Worm (Caenorhabditis elegans) whole organism, L3 larva: ENCODE measurements around the gene Y113G7A.13.

ENCODE experiments used
- R02D3.7 ChIP-seq: fragments of 150-350 bp; optimal IDR thresholded peaks from 2 replicates; lab custom pipeline; 2014; ENCODE audit warnings: missing biosample characterization, missing genetic modification characterization
- ZK546.5 ChIP-seq: sonication (generic microtip); optimal IDR thresholded peaks from 2 replicates; lab custom pipeline; 2017; ENCODE audit warnings: missing biosample characterization, missing genetic modification characterization
- aly-2 ChIP-seq: fragments of 150-350 bp; optimal IDR thresholded peaks from 2 replicates; lab custom pipeline; 2014; ENCODE audit warnings: missing biosample characterization, missing genetic modification characterization
- ama-1 ChIP-seq: fragments of 150-350 bp; optimal IDR thresholded peaks from 2 replicates; lab custom pipeline; 2018
- ceh-16 ChIP-seq: sonication (generic microtip); optimal IDR thresholded peaks from 2 replicates; lab custom pipeline; 2017; ENCODE audit warnings: missing biosample characterization, missing genetic modification characterization
- ceh-28 ChIP-seq: fragments of 150-350 bp; optimal IDR thresholded peaks from 2 replicates; lab custom pipeline; 2014; ENCODE audit warnings: missing biosample characterization, missing genetic modification reagents, missing genetic modification characterization
- ceh-9 ChIP-seq: sonication (generic microtip); optimal IDR thresholded peaks from 2 replicates; lab custom pipeline; 2018; ENCODE audit warnings: missing biosample characterization, missing genetic modification characterization
- daf-12 ChIP-seq: fragments of 150-350 bp; optimal IDR thresholded peaks from 2 replicates; lab custom pipeline; 2014; ENCODE audit warnings: missing biosample characterization, missing genetic modification reagents, missing genetic modification characterization
- egl-27 ChIP-seq: sonication (generic microtip); optimal IDR thresholded peaks from 4 replicates; lab custom pipeline; 2017; ENCODE audit warnings: missing biosample characterization, missing genetic modification reagents, missing genetic modification characterization
- egl-5 ChIP-seq: fragments of 150-350 bp; optimal IDR thresholded peaks from 2 replicates; lab custom pipeline; 2017; ENCODE audit warnings: missing biosample characterization, missing genetic modification reagents, missing genetic modification characterization, inconsistent platforms
- elt-1 ChIP-seq: fragments of 150-350 bp; optimal IDR thresholded peaks from 2 replicates; lab custom pipeline; 2014; ENCODE audit warnings: missing biosample characterization, missing genetic modification characterization
- elt-2 ChIP-seq: sonication (generic microtip); optimal IDR thresholded peaks from 2 replicates; lab custom pipeline; 2016; ENCODE audit warnings: missing genetic modification reagents, mild to moderate bottlenecking, missing genetic modification characterization, missing compliant biosample characterization
- elt-3 ChIP-seq, 3 experiments: fragments of 150-350 bp in 1 of 3; sonication (generic microtip) in 2 of 3; optimal IDR thresholded peaks; 2 replicates in 2 of 3; 4 replicates in 1 of 3; lab custom pipeline; 2014 to 2017; ENCODE audit warnings: missing biosample characterization in 3 of 3, missing genetic modification characterization in 3 of 3
- eor-1 ChIP-seq, 2 experiments: fragments of 150-350 bp; optimal IDR thresholded peaks; 2 replicates each; lab custom pipeline; 2014 to 2018; ENCODE audit warnings: missing biosample characterization in 2 of 2, missing genetic modification characterization in 2 of 2
- fkh-2 ChIP-seq: fragments of 150-350 bp; optimal IDR thresholded peaks from 2 replicates; lab custom pipeline; 2014; ENCODE audit warnings: missing biosample characterization, missing genetic modification reagents, missing genetic modification characterization
- fos-1 ChIP-seq: fragments of 150-350 bp; optimal IDR thresholded peaks from 2 replicates; lab custom pipeline; 2014; ENCODE audit warnings: missing biosample characterization, missing genetic modification characterization
- hmg-11 ChIP-seq: sonication (generic microtip); optimal IDR thresholded peaks from 2 replicates; lab custom pipeline; 2016; ENCODE audit warnings: missing genetic modification characterization, missing compliant biosample characterization
- jun-1 ChIP-seq: fragments of 150-350 bp; optimal IDR thresholded peaks from 2 replicates; lab custom pipeline; 2014; ENCODE audit warnings: missing biosample characterization, missing genetic modification reagents, missing genetic modification characterization
- lin-15B ChIP-seq: fragments of 150-350 bp; optimal IDR thresholded peaks from 2 replicates; lab custom pipeline; 2014; ENCODE audit warnings: missing biosample characterization, missing genetic modification characterization
- lin-39 ChIP-seq: fragments of 150-350 bp; optimal IDR thresholded peaks from 2 replicates; lab custom pipeline; 2018; ENCODE audit warnings: missing biosample characterization, missing genetic modification reagents, missing genetic modification characterization
- lsy-12 ChIP-seq: sonication (generic microtip); optimal IDR thresholded peaks from 2 replicates; lab custom pipeline; 2016; ENCODE audit warnings: mild to moderate bottlenecking, missing genetic modification characterization, missing compliant biosample characterization
- mdl-1 ChIP-seq: fragments of 150-350 bp; optimal IDR thresholded peaks from 2 replicates; lab custom pipeline; 2014; ENCODE audit warnings: missing biosample characterization, missing genetic modification characterization
- mml-1 ChIP-seq: fragments of 150-350 bp; sonication (generic microtip); optimal IDR thresholded peaks from 3 replicates; lab custom pipeline; 2014; ENCODE audit warnings: missing biosample characterization, missing genetic modification characterization
- nfya-1 ChIP-seq: sonication (generic microtip); optimal IDR thresholded peaks from 2 replicates; lab custom pipeline; 2017; ENCODE audit warnings: missing genetic modification characterization, mild to moderate bottlenecking, missing compliant biosample characterization, antibody characterized with exemption, moderate library complexity; ENCODE audit not compliant: insufficient read depth
- nhr-11 ChIP-seq: fragments of 150-350 bp; optimal IDR thresholded peaks from 2 replicates; lab custom pipeline; 2014; ENCODE audit warnings: missing biosample characterization, missing genetic modification characterization
- nhr-12 ChIP-seq: fragments of 150-350 bp; optimal IDR thresholded peaks from 2 replicates; lab custom pipeline; 2014; ENCODE audit warnings: missing biosample characterization, missing genetic modification characterization
- nhr-23 ChIP-seq: fragments of 150-350 bp; optimal IDR thresholded peaks from 2 replicates; lab custom pipeline; 2014; ENCODE audit warnings: missing biosample characterization, missing genetic modification reagents, missing genetic modification characterization
- nhr-237 ChIP-seq: fragments of 150-350 bp; optimal IDR thresholded peaks from 2 replicates; lab custom pipeline; 2014; ENCODE audit warnings: missing biosample characterization, missing genetic modification characterization
- nhr-25 ChIP-seq: sonication (generic microtip); optimal IDR thresholded peaks from 2 replicates; lab custom pipeline; 2017; ENCODE audit warnings: missing biosample characterization, missing genetic modification characterization
- nhr-43 ChIP-seq: sonication (generic microtip); optimal IDR thresholded peaks from 2 replicates; lab custom pipeline; 2016; ENCODE audit warnings: mild to moderate bottlenecking, missing genetic modification characterization, missing compliant biosample characterization; ENCODE audit not compliant: poor library complexity, severe bottlenecking
- nhr-67 ChIP-seq: fragments of 150-350 bp; optimal IDR thresholded peaks from 2 replicates; lab custom pipeline; 2014; ENCODE audit warnings: missing biosample characterization, missing genetic modification characterization
- nhr-77 ChIP-seq: fragments of 150-350 bp; optimal IDR thresholded peaks from 2 replicates; lab custom pipeline; 2014; ENCODE audit warnings: missing biosample characterization, missing genetic modification characterization
- pha-4 ChIP-seq: fragments of 150-350 bp; optimal IDR thresholded peaks from 2 replicates; lab custom pipeline; 2014; ENCODE audit warnings: missing biosample characterization, missing genetic modification reagents, missing genetic modification characterization
- sea-2 ChIP-seq: fragments of 150-350 bp; sonication (generic microtip); optimal IDR thresholded peaks from 4 replicates; lab custom pipeline; 2014; ENCODE audit warnings: missing biosample characterization, missing genetic modification reagents, missing genetic modification characterization
- snpc-4 ChIP-seq: fragments of 150-350 bp; optimal IDR thresholded peaks from 2 replicates; lab custom pipeline; 2014; ENCODE audit warnings: missing biosample characterization, missing genetic modification characterization
- tbx-2 ChIP-seq: sonication (generic microtip); optimal IDR thresholded peaks from 2 replicates; lab custom pipeline; 2016; ENCODE audit warnings: mild to moderate bottlenecking, missing genetic modification characterization, missing compliant biosample characterization
- unc-39 ChIP-seq: sonication (generic microtip); optimal IDR thresholded peaks from 4 replicates; lab custom pipeline; 2017; ENCODE audit warnings: missing biosample characterization, missing genetic modification characterization
- zag-1 ChIP-seq: fragments of 150-350 bp; optimal IDR thresholded peaks from 2 replicates; lab custom pipeline; 2014; ENCODE audit warnings: missing biosample characterization, missing genetic modification characterization
- ztf-11 ChIP-seq: fragments of 150-350 bp; optimal IDR thresholded peaks from 2 replicates; lab custom pipeline; 2014; ENCODE audit warnings: missing biosample characterization, missing genetic modification characterization
- ztf-4 ChIP-seq: fragments of 150-350 bp; optimal IDR thresholded peaks from 2 replicates; lab custom pipeline; 2014; ENCODE audit warnings: missing biosample characterization, missing genetic modification characterization

The Y113G7A.13 gene

ce11 chrV:20161781-20162289, 13.8 kb downstream of the Y113G7A.13 start:
- no peak for TF ChIP-seq R02D3.7 (tag; lab: Kevin White, UChicago)
- no peak for TF ChIP-seq ceh-28 (tag; lab: Kevin White, UChicago)
- TF ChIP-seq fos-1 (tag; lab: Kevin White, UChicago) = no peak
- TF ChIP-seq hmg-11 (tag; lab: Kevin White, UChicago) = no peak
- TF ChIP-seq eor-1 (tag; optimal IDR thresholded peaks at IDR 0.05; lab: Kevin White, UChicago) = no peak
- TF ChIP-seq unc-39 = no peak
- TF ChIP-seq egl-5 (tag; lab: Kevin White, UChicago) = no peak
- no peak for TF ChIP-seq pha-4 (tag; lab: Kevin White, UChicago)
- no peak for TF ChIP-seq mml-1 (tag; lab: Kevin White, UChicago)
- TF ChIP-seq lin-15B (tag; lab: Kevin White, UChicago) = no peak
- TF ChIP-seq ceh-16 (tag; lab: Kevin White, UChicago) = no peak
- TF ChIP-seq daf-12 = no peak
- TF ChIP-seq elt-1 (tag; lab: Kevin White, UChicago) = no peak
- TF ChIP-seq mdl-1 = no peak
- no peak for TF ChIP-seq nhr-11 (tag; lab: Kevin White, UChicago)
- no peak for TF ChIP-seq ceh-9 (tag; lab: Kevin White, UChicago)

DNA sequence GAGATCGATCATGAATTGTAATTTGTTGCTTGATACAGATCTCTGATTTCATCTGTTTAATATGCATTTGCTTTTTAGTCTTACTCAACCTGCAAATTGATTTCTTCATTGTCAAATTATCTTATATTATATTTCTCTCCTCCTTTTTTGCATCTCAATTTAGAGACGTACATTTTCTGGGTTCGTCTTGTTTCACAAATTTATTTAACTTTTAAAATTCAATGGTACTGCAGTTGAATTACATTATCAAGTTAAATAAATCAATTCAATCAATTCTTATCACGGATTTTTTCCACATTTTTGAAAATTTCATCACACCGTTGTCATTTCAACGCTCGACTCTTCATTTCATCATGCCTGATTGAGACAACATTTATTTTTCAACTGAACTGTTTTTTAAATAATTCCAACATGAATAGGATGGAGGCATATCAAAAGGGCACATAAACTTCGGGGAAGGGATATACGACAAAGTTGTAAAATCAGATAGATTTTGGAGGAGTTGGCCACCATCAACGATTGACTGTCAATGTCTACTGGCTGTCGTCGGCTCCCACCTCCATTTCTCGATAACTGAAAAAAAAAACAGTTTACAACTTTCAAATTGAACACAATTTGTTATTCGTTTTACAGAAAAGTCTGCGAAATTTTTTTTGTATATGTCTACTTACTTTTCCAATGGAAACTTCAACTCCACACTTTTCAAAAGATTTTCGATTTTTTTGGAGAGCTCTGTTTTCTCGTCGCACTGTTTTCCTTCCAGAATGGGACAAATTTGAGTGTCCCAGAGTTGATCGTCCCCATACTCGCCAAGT, 14.5 kb downstream of the Y113G7A.13 start:
- TF ChIP-seq elt-2 = peak; percentile 65
- TF ChIP-seq egl-27 (tag; lab: Kevin White, UChicago) = no peak
- peak; percentile 77 for TF ChIP-seq ama-1 (lab: Kevin White, UChicago)
- peak; percentile 12 for TF ChIP-seq ceh-28 (tag; lab: Kevin White, UChicago)
- TF ChIP-seq lin-15B (tag; lab: Kevin White, UChicago) = no peak
- no peak for TF ChIP-seq nhr-25 (tag; lab: Kevin White, UChicago)
- no peak for TF ChIP-seq nfya-1 (tag; lab: Kevin White, UChicago)
- peak; percentile 43 for TF ChIP-seq pha-4 (tag; lab: Kevin White, UChicago)

DNA sequence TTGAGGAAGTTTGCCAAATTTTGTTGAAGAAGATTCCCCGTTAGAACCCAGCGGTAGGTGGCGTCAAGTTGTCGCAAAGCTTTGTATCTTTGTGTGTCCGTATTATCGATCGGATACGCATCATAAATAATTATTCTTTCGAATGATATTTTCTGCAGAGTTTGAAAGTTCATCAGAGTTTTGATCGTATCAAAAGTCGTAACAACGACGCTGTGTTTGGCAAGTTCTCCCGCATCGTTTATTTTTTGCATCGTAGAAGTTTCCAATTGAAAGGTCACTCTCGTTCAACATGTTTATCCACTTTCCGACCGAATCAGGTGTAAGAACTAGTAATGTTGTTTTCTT, 15.1 kb downstream of the Y113G7A.13 start:
- TF ChIP-seq ama-1 (lab: Kevin White, UChicago) (peak; percentile 77), sea-2 (GFP tag; lab: Kevin White, UChicago) (no peak), tbx-2 (tag; lab: Kevin White, UChicago) (no peak), R02D3.7 (tag; lab: Kevin White, UChicago) (no peak), nhr-43 (no peak), mdl-1 (no peak)

DNA sequence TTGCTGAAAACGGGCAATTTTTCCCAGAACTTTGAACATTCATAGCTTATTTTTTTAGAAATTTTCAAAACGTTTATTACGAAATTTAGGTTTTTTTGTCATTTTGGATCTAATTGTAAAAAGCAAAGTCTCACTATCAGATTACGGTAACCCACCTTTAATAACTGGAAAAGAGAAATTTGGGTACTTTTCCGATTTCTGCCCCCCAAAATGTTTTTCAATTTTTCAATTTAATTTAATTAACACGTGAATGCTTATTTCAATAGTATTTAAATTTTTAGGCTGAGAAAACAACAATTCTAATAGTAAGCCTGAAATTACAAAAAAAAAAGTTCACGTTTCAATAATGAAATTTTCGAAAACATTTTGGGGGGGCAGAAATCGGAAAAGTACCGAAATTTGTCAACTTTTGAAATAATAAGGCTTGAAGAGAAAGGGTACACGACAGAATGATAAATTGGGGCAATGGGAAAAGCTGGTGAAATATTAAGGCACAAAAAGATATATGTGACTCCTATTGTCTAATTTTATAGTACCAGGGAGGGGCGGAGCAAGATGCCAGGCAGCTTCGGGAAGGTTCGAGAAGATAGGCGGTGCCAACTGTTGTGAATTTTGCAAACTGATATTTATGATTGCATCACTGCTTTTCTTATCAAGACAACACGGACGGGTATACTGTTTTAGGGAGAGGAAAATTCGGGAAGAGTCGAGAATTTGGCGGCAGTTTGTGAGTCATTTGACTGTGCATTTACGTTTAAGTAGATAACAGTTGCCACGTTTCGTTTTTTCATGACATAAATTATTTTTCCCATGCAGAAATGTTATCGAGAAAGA, 16.3 kb downstream of the Y113G7A.13 start, which contains the start of gene F19B2.5:
Gene F19B2.5 (minus strand): TSS at position 107 of the 834 bp plus-strand sequence.
- TF ChIP-seq nfya-1 (tag; lab: Kevin White, UChicago) (peak; percentile 13), jun-1 (tag; lab: Kevin White, UChicago) (peak; percentile 74), lsy-12 (tag; lab: Kevin White, UChicago) (peak; percentile 77), sea-2 (GFP tag; lab: Kevin White, UChicago) (no peak), elt-2 (peak; percentile 99), ztf-11 (tag; lab: Kevin White, UChicago) (no peak), lin-39 (tag; lab: Kevin White, UChicago) (no peak), ztf-4 (tag; lab: Kevin White, UChicago) (no peak), ceh-9 (tag; lab: Kevin White, UChicago) (no peak), eor-1 (tag; optimal IDR thresholded peaks at IDR 0.05; lab: Kevin White, UChicago) (no peak), daf-12 (no peak), elt-3 (tag; optimal IDR thresholded peaks at IDR 0.05; lab: Kevin White, UChicago) (no peak), hmg-11 (tag; lab: Kevin White, UChicago) (no peak), fkh-2 (tag; lab: Kevin White, UChicago) (no peak), ZK546.5 (tag; lab: Kevin White, UChicago) (no peak), zag-1 (tag; lab: Kevin White, UChicago) (no peak), nhr-11 (tag; lab: Kevin White, UChicago) (no peak), nhr-67 (tag; lab: Kevin White, UChicago) (no peak), nhr-25 (tag; lab: Kevin White, UChicago) (no peak), lin-15B (tag; lab: Kevin White, UChicago) (no peak), snpc-4 (no peak), pha-4 (tag; lab: Kevin White, UChicago) (peak; percentile 43), mml-1 (tag; lab: Kevin White, UChicago) (no peak), elt-1 (tag; lab: Kevin White, UChicago) (no peak), mdl-1 (no peak), egl-5 (tag; lab: Kevin White, UChicago) (no peak), nhr-77 (tag; lab: Kevin White, UChicago) (no peak), ama-1 (lab: Kevin White, UChicago) (peak; percentile 89), egl-27 (tag; lab: Kevin White, UChicago) (no peak), fos-1 (tag; lab: Kevin White, UChicago) (peak; percentile 8), nhr-12 (no peak), aly-2 (no peak), ceh-16 (tag; lab: Kevin White, UChicago) (no peak), nhr-23 (tag; lab: Kevin White, UChicago) (no peak), nhr-237 (tag; lab: Kevin White, UChicago) (no peak), unc-39 (no peak)
